Worm (Caenorhabditis elegans) whole organism, L1 larva: ENCODE measurements around the gene F13E9.5.
A peak's percentile ranks its signal among the peaks of the same experiment; 100 is the strongest.

Source experiments
- C04F5.9 ChIP-seq: sonication (generic microtip); optimal IDR thresholded peaks from 2 replicates; lab custom pipeline; 2016; ENCODE audit warnings: missing genetic modification characterization, missing compliant biosample characterization
- C16A3.4 ChIP-seq: fragments of 150-350 bp; optimal IDR thresholded peaks from 2 replicates; lab custom pipeline; 2014; ENCODE audit warnings: missing biosample characterization, missing genetic modification characterization
- aha-1 ChIP-seq: fragments of 150-350 bp; optimal IDR thresholded peaks from 2 replicates; lab custom pipeline; 2014; ENCODE audit warnings: missing biosample characterization, missing genetic modification characterization
- ama-1 ChIP-seq: fragments of 150-350 bp; optimal IDR thresholded peaks from 2 replicates; lab custom pipeline; 2014
- blmp-1 ChIP-seq: fragments of 150-350 bp; optimal IDR thresholded peaks from 2 replicates; lab custom pipeline; 2014; ENCODE audit warnings: missing biosample characterization, missing genetic modification characterization
- ceh-63 ChIP-seq: fragments of 200-800 bp; sonication (Bioruptor generic); optimal IDR thresholded peaks from 2 replicates; lab custom pipeline; 2018; ENCODE audit warnings: mild to moderate bottlenecking, missing genetic modification characterization, missing compliant biosample characterization
- ceh-82 ChIP-seq, 3 experiments: fragments of 150-350 bp in 1 of 3; sonication (generic microtip) in 2 of 3; optimal IDR thresholded peaks; 2 replicates each; lab custom pipeline; 2014 to 2017; ENCODE audit warnings: missing biosample characterization in 3 of 3, missing genetic modification characterization in 3 of 3
- ceh-88 ChIP-seq: fragments of 200-800 bp; sonication (Bioruptor generic); IDR thresholded peaks from 2 replicates; pipeline ENCODE4 v1.3.6; 2022; ENCODE audit warnings: missing genetic modification characterization, missing compliant biosample characterization
- ceh-90 ChIP-seq: sonication (generic microtip); optimal IDR thresholded peaks from 2 replicates; lab custom pipeline; 2016; ENCODE audit warnings: missing genetic modification characterization, missing compliant biosample characterization
- ces-1 ChIP-seq: fragments of 150-350 bp; optimal IDR thresholded peaks from 2 replicates; lab custom pipeline; 2014; ENCODE audit warnings: missing biosample characterization, missing genetic modification reagents, missing genetic modification characterization
- dpl-1 ChIP-seq, 3 experiments: fragments of 150-350 bp in 2 of 3; sonication (generic microtip) in 1 of 3; optimal IDR thresholded peaks; 2 replicates each; lab custom pipeline; 2014 to 2017; ENCODE audit warnings: missing biosample characterization in 3 of 3, missing genetic modification characterization in 3 of 3, missing genetic modification reagents in 3 of 3
- dsc-1 ChIP-seq: sonication (generic microtip); optimal IDR thresholded peaks from 2 replicates; lab custom pipeline; 2016; ENCODE audit warnings: mild to moderate bottlenecking, missing genetic modification characterization, missing compliant biosample characterization
- efl-1 ChIP-seq, 4 experiments: fragments of 150-350 bp; optimal IDR thresholded peaks in 3 of 4; peaks in 1 of 4; 1 replicate in 1 of 4; 2 replicates in 3 of 4; lab custom pipeline; 2014; ENCODE audit warnings: missing biosample characterization in 2 of 4, missing genetic modification characterization in 2 of 4, missing genetic modification reagents in 2 of 4
- efl-3 ChIP-seq: fragments of 200-800 bp; sonication (Bioruptor generic); optimal IDR thresholded peaks from 2 replicates; lab custom pipeline; 2018; ENCODE audit warnings: mild to moderate bottlenecking, missing genetic modification characterization, missing compliant biosample characterization
- elt-2 ChIP-seq: sonication (generic microtip); optimal IDR thresholded peaks from 2 replicates; lab custom pipeline; 2016; ENCODE audit warnings: missing genetic modification characterization, mild to moderate bottlenecking, inconsistent platforms, missing compliant biosample characterization, missing genetic modification reagents
- elt-3 ChIP-seq, 6 experiments: fragments of 150-350 bp in 1 of 6; sonication (generic microtip); optimal IDR thresholded peaks; 2 replicates each; lab custom pipeline; 2017 to 2018; ENCODE audit warnings: missing biosample characterization in 6 of 6, missing genetic modification characterization in 6 of 6, inconsistent platforms in 1 of 6
- ets-5 ChIP-seq: fragments of 200-800 bp; sonication (Bioruptor generic); IDR thresholded peaks from 2 replicates; pipeline ENCODE4 v1.3.6; 2022; ENCODE audit warnings: missing genetic modification characterization, missing compliant biosample characterization
- fkh-8 ChIP-seq: sonication (generic microtip); optimal IDR thresholded peaks from 2 replicates; lab custom pipeline; 2016; ENCODE audit warnings: mild to moderate bottlenecking, missing genetic modification characterization, missing compliant biosample characterization
- fos-1 ChIP-seq: fragments of 150-350 bp; optimal IDR thresholded peaks from 2 replicates; lab custom pipeline; 2014; ENCODE audit warnings: missing biosample characterization, missing genetic modification characterization
- hlh-17 ChIP-seq: fragments of 200-800 bp; sonication (Bioruptor generic); optimal IDR thresholded peaks from 2 replicates; lab custom pipeline; 2018; ENCODE audit warnings: missing genetic modification characterization, mild to moderate bottlenecking, missing compliant biosample characterization, moderate library complexity, borderline replicate concordance
- hlh-4 ChIP-seq: sonication (generic microtip); optimal IDR thresholded peaks from 2 replicates; lab custom pipeline; 2016; ENCODE audit warnings: mild to moderate bottlenecking, missing genetic modification characterization, missing compliant biosample characterization
- irx-1 ChIP-seq: sonication (generic microtip); optimal IDR thresholded peaks from 2 replicates; lab custom pipeline; 2016; ENCODE audit warnings: missing genetic modification characterization, missing compliant biosample characterization
- isw-1 ChIP-seq: fragments of 200-800 bp; sonication (Bioruptor generic); IDR thresholded peaks from 2 replicates; pipeline ENCODE4 v1.3.6; 2022; ENCODE audit warnings: missing genetic modification characterization, missing compliant biosample characterization
- jun-1 ChIP-seq: fragments of 150-350 bp; optimal IDR thresholded peaks from 2 replicates; lab custom pipeline; 2014; ENCODE audit warnings: missing biosample characterization, missing genetic modification reagents, missing genetic modification characterization
- lin-13 ChIP-seq: fragments of 150-350 bp; optimal IDR thresholded peaks from 2 replicates; lab custom pipeline; 2014; ENCODE audit warnings: missing biosample characterization, missing genetic modification reagents, missing genetic modification characterization
- lin-15B ChIP-seq: fragments of 150-350 bp; sonication (generic microtip); optimal IDR thresholded peaks from 3 replicates; lab custom pipeline; 2014; ENCODE audit warnings: missing biosample characterization, missing genetic modification characterization
- lin-35 ChIP-seq, 2 experiments: fragments of 150-350 bp; optimal IDR thresholded peaks; 2 replicates each; lab custom pipeline; 2014; ENCODE audit warnings: missing biosample characterization in 2 of 2, missing genetic modification characterization in 2 of 2, missing genetic modification reagents in 2 of 2
- lin-39 ChIP-seq: fragments of 150-350 bp; optimal IDR thresholded peaks from 2 replicates; lab custom pipeline; 2014; ENCODE audit warnings: missing biosample characterization, missing genetic modification reagents, missing genetic modification characterization
- lir-3 ChIP-seq: sonication (generic microtip); optimal IDR thresholded peaks from 2 replicates; lab custom pipeline; 2016; ENCODE audit warnings: mild to moderate bottlenecking, missing genetic modification characterization, moderate library complexity, missing compliant biosample characterization; ENCODE audit not compliant: poor library complexity
- lsy-2 ChIP-seq, 2 experiments: fragments of 150-350 bp; optimal IDR thresholded peaks; 2 replicates each; lab custom pipeline; 2014; ENCODE audit warnings: missing biosample characterization in 2 of 2, missing genetic modification characterization in 2 of 2
- mdl-1 ChIP-seq, 2 experiments: fragments of 150-350 bp; optimal IDR thresholded peaks; 2 replicates each; lab custom pipeline; 2014 to 2017; ENCODE audit warnings: missing biosample characterization in 2 of 2, missing genetic modification characterization in 2 of 2, inconsistent platforms in 1 of 2
- mef-2 ChIP-seq: fragments of 150-350 bp; optimal IDR thresholded peaks from 2 replicates; lab custom pipeline; 2014; ENCODE audit warnings: missing biosample characterization, missing genetic modification characterization
- nhr-11 ChIP-seq: fragments of 150-350 bp; optimal IDR thresholded peaks from 2 replicates; lab custom pipeline; 2014; ENCODE audit warnings: missing biosample characterization, missing genetic modification characterization
- nhr-12 ChIP-seq: sonication (generic microtip); optimal IDR thresholded peaks from 2 replicates; lab custom pipeline; 2017; ENCODE audit warnings: missing biosample characterization, missing genetic modification characterization
- nhr-20 ChIP-seq: sonication (generic microtip); optimal IDR thresholded peaks from 2 replicates; lab custom pipeline; 2016; ENCODE audit warnings: mild to moderate bottlenecking, missing genetic modification characterization, missing compliant biosample characterization
- nhr-237 ChIP-seq: fragments of 150-350 bp; optimal IDR thresholded peaks from 2 replicates; lab custom pipeline; 2014; ENCODE audit warnings: missing biosample characterization, missing genetic modification characterization
- nhr-71 ChIP-seq: sonication (generic microtip); optimal IDR thresholded peaks from 2 replicates; lab custom pipeline; 2016; ENCODE audit warnings: mild to moderate bottlenecking, missing genetic modification characterization, moderate library complexity, missing compliant biosample characterization
- nhr-76 ChIP-seq: sonication (generic microtip); optimal IDR thresholded peaks from 2 replicates; lab custom pipeline; 2017; ENCODE audit warnings: missing biosample characterization, missing genetic modification characterization
- nhr-84 ChIP-seq: sonication (generic microtip); optimal IDR thresholded peaks from 2 replicates; lab custom pipeline; 2017; ENCODE audit warnings: missing biosample characterization, missing genetic modification characterization
- pqm-1 ChIP-seq: sonication (generic microtip); optimal IDR thresholded peaks from 3 replicates; lab custom pipeline; 2017; ENCODE audit warnings: missing biosample characterization, missing genetic modification characterization
- snu-23 ChIP-seq: sonication (generic microtip); optimal IDR thresholded peaks from 2 replicates; lab custom pipeline; 2016; ENCODE audit warnings: missing genetic modification characterization, missing compliant biosample characterization
- tbx-2 ChIP-seq: sonication (generic microtip); optimal IDR thresholded peaks from 2 replicates; lab custom pipeline; 2016; ENCODE audit warnings: missing genetic modification characterization, missing compliant biosample characterization
- tlp-1 ChIP-seq: fragments of 150-350 bp; optimal IDR thresholded peaks from 2 replicates; lab custom pipeline; 2014; ENCODE audit warnings: missing biosample characterization, missing genetic modification characterization
- unc-130 ChIP-seq: fragments of 150-350 bp; optimal IDR thresholded peaks from 2 replicates; lab custom pipeline; 2017; ENCODE audit warnings: missing biosample characterization, missing genetic modification characterization, inconsistent platforms
- unc-30 ChIP-seq: sonication (generic microtip); optimal IDR thresholded peaks from 2 replicates; lab custom pipeline; 2017; ENCODE audit warnings: missing biosample characterization, missing genetic modification characterization
- unc-62 ChIP-seq: fragments of 150-350 bp; optimal IDR thresholded peaks from 2 replicates; lab custom pipeline; 2014; ENCODE audit warnings: missing biosample characterization, missing genetic modification reagents, missing genetic modification characterization
- unc-98 ChIP-seq: fragments of 200-800 bp; sonication (Bioruptor generic); IDR thresholded peaks from 2 replicates; pipeline ENCODE4 v1.3.6; 2022; ENCODE audit warnings: missing genetic modification characterization, missing compliant biosample characterization
- vab-15 ChIP-seq: sonication (generic microtip); optimal IDR thresholded peaks from 2 replicates; lab custom pipeline; 2017; ENCODE audit warnings: missing genotype, mild to moderate bottlenecking, missing genetic modification characterization, missing compliant biosample characterization
- xbp-1 ChIP-seq: sonication (generic microtip); optimal IDR thresholded peaks from 2 replicates; lab custom pipeline; 2016; ENCODE audit warnings: missing genetic modification characterization, missing compliant biosample characterization
- zag-1 ChIP-seq: fragments of 150-350 bp; optimal IDR thresholded peaks from 2 replicates; lab custom pipeline; 2014; ENCODE audit warnings: missing biosample characterization, missing genetic modification characterization
- ztf-4 ChIP-seq: fragments of 150-350 bp; optimal IDR thresholded peaks from 2 replicates; lab custom pipeline; 2014; ENCODE audit warnings: missing biosample characterization, missing genetic modification characterization

F13E9.5 gene

DNA sequence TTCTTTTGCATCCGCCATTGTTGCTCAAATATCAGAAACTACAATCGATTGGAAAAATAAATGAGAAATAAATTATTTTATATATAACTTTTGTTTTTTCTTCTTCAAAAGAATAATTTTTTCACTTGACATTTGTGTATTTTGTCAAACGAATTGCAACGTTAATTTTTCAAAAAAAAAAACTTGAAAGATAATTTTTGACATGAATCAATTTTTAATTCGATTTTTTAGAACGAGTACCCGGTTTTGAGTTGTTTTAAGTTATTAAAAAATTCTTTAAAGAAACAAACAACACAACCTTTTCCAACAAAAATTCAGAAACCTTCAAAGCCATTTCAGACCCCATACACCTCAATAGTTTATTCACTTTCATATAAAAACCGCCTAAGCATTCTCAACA is at the start of gene F13E9.5:
TSS of gene F13E9.5 (minus strand) at position 101 of the 400 bp plus-strand sequence.
- TF ChIP-seq mdl-1 (tag; optimal IDR thresholded peaks at IDR 0.05; lab: Kevin White, UChicago) (no peak), hlh-4 (no peak), nhr-20 (no peak), ets-5 (GFP tag; lab: Robert Waterston, UW) (no peak), lin-13 (GFP tag; lab: Kevin White, UChicago) (no peak), C04F5.9 (tag; lab: Kevin White, UChicago) (no peak), vab-15 (tag; lab: Kevin White, UChicago) (no peak), dsc-1 (tag; lab: Kevin White, UChicago) (no peak), blmp-1 (no peak), C16A3.4 (no peak)

ce11 chrIV:10933062-10933552 is 48.9 kb upstream of the F13E9.5 start, which contains the start of the genes dnc-1 and lsm-7:
Gene dnc-1, minus strand, starts transcription at chrIV:10933203.
Gene lsm-7, plus strand, starts transcription at chrIV:10933502.
- TF ChIP-seq lin-15B (tag; lab: Kevin White, UChicago) = peak; percentile 49
- peak; percentile 57 for TF ChIP-seq xbp-1 (tag; lab: Kevin White, UChicago)
- TF ChIP-seq nhr-11 (tag; lab: Kevin White, UChicago) = no peak
- peak; percentile 62 for TF ChIP-seq tbx-2 (tag; lab: Kevin White, UChicago)
- TF ChIP-seq ceh-63 (GFP tag; lab: Kevin White, UChicago) = no peak
- no peak for TF ChIP-seq ama-1 (lab: Kevin White, UChicago)
- TF ChIP-seq ztf-4 (tag; lab: Kevin White, UChicago) = no peak
- TF ChIP-seq fkh-8 (tag; lab: Kevin White, UChicago) = peak; percentile 69
- TF ChIP-seq nhr-20 = peak; percentile 70
- TF ChIP-seq tlp-1 (tag; lab: Kevin White, UChicago) = no peak
- TF ChIP-seq zag-1 (tag; lab: Kevin White, UChicago) = no peak
- peak; percentile 84 for TF ChIP-seq nhr-71
- no peak for TF ChIP-seq nhr-76
- TF ChIP-seq ceh-90 = no peak
- no peak for TF ChIP-seq unc-30 (tag; lab: Kevin White, UChicago)
- TF ChIP-seq nhr-237 = no peak
- no peak for TF ChIP-seq unc-62
- TF ChIP-seq efl-3 (GFP tag; lab: Kevin White, UChicago) = no peak
- peak; percentile 77 to 87 for TF ChIP-seq lsy-2 (tag; optimal IDR thresholded peaks at IDR 0.05; lab: Kevin White, UChicago)
- TF ChIP-seq elt-3 (tag; optimal IDR thresholded peaks at IDR 0.05; lab: Kevin White, UChicago) = peak in 2 of 6 experiments; percentile 45 to 46
- no peak for TF ChIP-seq hlh-4
- peak; percentile 62 for TF ChIP-seq isw-1 (GFP tag; lab: Robert Waterston, UW)
- no peak for TF ChIP-seq lir-3
- no peak for TF ChIP-seq irx-1 (tag; lab: Kevin White, UChicago)
- peak; percentile 76 to 82 for TF ChIP-seq lin-35 (GFP tag; optimal IDR thresholded peaks at IDR 0.05; lab: Kevin White, UChicago)
- no peak for TF ChIP-seq ceh-88
- TF ChIP-seq nhr-84 = no peak
- no peak for TF ChIP-seq blmp-1
- no peak for TF ChIP-seq ces-1 (GFP tag; lab: Kevin White, UChicago)
- peak; percentile 41 for TF ChIP-seq lin-39
- no peak for TF ChIP-seq ets-5 (GFP tag; lab: Robert Waterston, UW)
- TF ChIP-seq pqm-1 (tag; lab: Kevin White, UChicago) = no peak
- peak in 1 of 2 experiments; percentile 34 for TF ChIP-seq mdl-1 (tag; optimal IDR thresholded peaks at IDR 0.05; lab: Kevin White, UChicago)
- peak; percentile 9 for TF ChIP-seq unc-130 (tag; lab: Kevin White, UChicago)
- no peak for TF ChIP-seq hlh-17 (GFP tag; lab: Kevin White, UChicago)
- TF ChIP-seq aha-1 (tag; lab: Kevin White, UChicago) = no peak
- no peak for TF ChIP-seq mef-2 (tag; lab: Kevin White, UChicago)
- TF ChIP-seq elt-2 (tag; lab: Kevin White, UChicago) = peak; percentile 6
- peak; percentile 69 to 79 (median 69) for TF ChIP-seq dpl-1 (GFP tag; optimal IDR thresholded peaks at IDR 0.05; lab: Kevin White, UChicago)
- no peak for TF ChIP-seq unc-98 (GFP tag; lab: Robert Waterston, UW)
- TF ChIP-seq nhr-12 (tag; lab: Kevin White, UChicago) = no peak
- peak; percentile 53 to 73 (median 63) for TF ChIP-seq ceh-82 (tag; optimal IDR thresholded peaks at IDR 0.05; lab: Kevin White, UChicago)
- peak; percentile 64 to 77 for TF ChIP-seq efl-1 (optimal IDR thresholded peaks at IDR 0.05; lab: Kevin White, UChicago)
- TF ChIP-seq efl-1 (GFP tag; optimal IDR thresholded peaks at IDR 0.05 in 1 of 2; lab: Kevin White, UChicago) = peak; percentile 77 to 96
- TF ChIP-seq C16A3.4 = peak; percentile 90
- TF ChIP-seq jun-1 (tag; lab: Kevin White, UChicago) = peak; percentile 67
- peak; percentile 76 for TF ChIP-seq snu-23 (GFP tag; lab: Kevin White, UChicago)
- peak; percentile 45 for TF ChIP-seq fos-1
